Fruit fly (Drosophila melanogaster) whole organism, larva: ENCODE data around the gene Hex-t1.

Source experiments
- noc ChIP-seq: fragments of 200-800 bp; sonication (Bioruptor generic); optimal IDR thresholded peaks from 3 replicates; lab custom pipeline; 2019; ENCODE audit warnings: missing biosample characterization, mild to moderate bottlenecking, missing genetic modification characterization, moderate library complexity

Hex-t1 gene

dm6 chr3R:26448779-26449178, at the start of gene Hex-t1:
Gene Hex-t1 (plus strand): TSS chr3R:26449079.
- TF ChIP-seq noc (tag; lab: Kevin White, UChicago) = no peak

- no peak for TF ChIP-seq noc (tag; lab: Kevin White, UChicago)
Measured at dm6 chr3R:26403556-26403955, 45.3 kb upstream of the Hex-t1 start, which contains the start of gene ppk15. Gene ppk15 (minus strand): TSS chr3R:26403656.

dm6 chr3R:26409780-26410179, 39.1 kb upstream of the Hex-t1 start:
- no peak for TF ChIP-seq noc (tag; lab: Kevin White, UChicago)

dm6 chr3R:26413788-26414187, 35.1 kb upstream of the Hex-t1 start, which contains the start of gene Ald2:
Gene Ald2 (plus strand): TSS chr3R:26414088.
- no peak for TF ChIP-seq noc (tag; lab: Kevin White, UChicago)

- no peak for TF ChIP-seq noc (tag; lab: Kevin White, UChicago)
Measured at dm6 chr3R:26425005-26425404, 23.9 kb upstream of the Hex-t1 start, which contains the start of gene CG6503. Gene CG6503 (minus strand): TSS chr3R:26425105.

- no peak for TF ChIP-seq noc (tag; lab: Kevin White, UChicago)
Measured at dm6 chr3R:26425681-26426080, 23.2 kb upstream of the Hex-t1 start, which contains the start of gene CG34291. Gene CG34291 (minus strand): TSS chr3R:26425781.

- TF ChIP-seq noc (tag; lab: Kevin White, UChicago) = no peak
Measured at dm6 chr3R:26428220-26428619, 20.7 kb upstream of the Hex-t1 start.

dm6 chr3R:26429619-26430018, 19.3 kb upstream of the Hex-t1 start:
- TF ChIP-seq noc (tag; lab: Kevin White, UChicago) = no peak

- no peak for TF ChIP-seq noc (tag; lab: Kevin White, UChicago)
Measured at dm6 chr3R:26432526-26432925, 16.4 kb upstream of the Hex-t1 start.

- TF ChIP-seq noc (tag; lab: Kevin White, UChicago) = no peak
Measured at dm6 chr3R:26432978-26433377, 15.9 kb upstream of the Hex-t1 start.

- TF ChIP-seq noc (tag; lab: Kevin White, UChicago) = no peak
Measured at dm6 chr3R:26433743-26434142, 15.1 kb upstream of the Hex-t1 start.

dm6 chr3R:26436001-26436400, 12.9 kb upstream of the Hex-t1 start:
- no peak for TF ChIP-seq noc (tag; lab: Kevin White, UChicago)

- no peak for TF ChIP-seq noc (tag; lab: Kevin White, UChicago)
Measured at dm6 chr3R:26436540-26436939, 12.3 kb upstream of the Hex-t1 start.

- no peak for TF ChIP-seq noc (tag; lab: Kevin White, UChicago)
Measured at dm6 chr3R:26440455-26441196, 8.3 kb upstream of the Hex-t1 start, which contains the start of gene tx. Gene tx (plus strand): TSS chr3R:26440778.

dm6 chr3R:26442609-26443180, 6.2 kb upstream of the Hex-t1 start:
- TF ChIP-seq noc (tag; lab: Kevin White, UChicago) = peak; percentile 39

dm6 chr3R:26443343-26443742, 5.5 kb upstream of the Hex-t1 start:
- TF ChIP-seq noc (tag; lab: Kevin White, UChicago) = no peak
